Fruit fly (Drosophila melanogaster): ENCODE data around the gene CG3662.

Gene CG3662

dm6 chr2L:821242-821985, at the start of gene CG3662:
Gene CG3662 (plus strand): TSS chr2L:821289.
- TF ChIP-seq Myc (optimal IDR thresholded peaks at IDR 0.05) (no peak), Sin3A (optimal IDR thresholded peaks at IDR 0.05) (no peak), insv (optimal IDR thresholded peaks at IDR 0.05) (no peak), psq (optimal IDR thresholded peaks at IDR 0.05) (no peak), ttk (optimal IDR thresholded peaks at IDR 0.05) (no peak), h (optimal IDR thresholded peaks at IDR 0.05) (no peak)

- TF ChIP-seq insv (optimal IDR thresholded peaks at IDR 0.05) (no peak), ttk (optimal IDR thresholded peaks at IDR 0.05) (no peak), h (optimal IDR thresholded peaks at IDR 0.05) (no peak)
Observed at dm6 chr2L:773247-773646, 47.8 kb upstream of the CG3662 start, which contains the start of gene CG12506. Gene CG12506 (plus strand): TSS chr2L:773547.

dm6 chr2L:776236-776635, 44.9 kb upstream of the CG3662 start, which contains the start of gene CG13946:
Gene CG13946 (plus strand): TSS chr2L:776536.
- TF ChIP-seq psq (optimal IDR thresholded peaks at IDR 0.05) (no peak), h (optimal IDR thresholded peaks at IDR 0.05) (no peak), ttk (optimal IDR thresholded peaks at IDR 0.05) (no peak), insv (optimal IDR thresholded peaks at IDR 0.05) (no peak), Myc (optimal IDR thresholded peaks at IDR 0.05) (no peak)

- TF ChIP-seq Sin3A (optimal IDR thresholded peaks at IDR 0.05) (no peak), insv (optimal IDR thresholded peaks at IDR 0.05) (no peak), psq (optimal IDR thresholded peaks at IDR 0.05) (no peak), ttk (optimal IDR thresholded peaks at IDR 0.05) (no peak), Myc (optimal IDR thresholded peaks at IDR 0.05) (no peak)
Observed at dm6 chr2L:779123-779584, 41.9 kb upstream of the CG3662 start, which contains the start of gene CG13947. Gene CG13947 (plus strand): TSS chr2L:779173.

dm6 chr2L:780182-780581, 40.9 kb upstream of the CG3662 start, which contains the start of gene Gr21a:
Gene Gr21a (plus strand): TSS chr2L:780482.
- TF ChIP-seq insv (optimal IDR thresholded peaks at IDR 0.05), result no peak
- no peak for TF ChIP-seq h (optimal IDR thresholded peaks at IDR 0.05)
- no peak for TF ChIP-seq Sin3A (optimal IDR thresholded peaks at IDR 0.05)
- no peak for TF ChIP-seq ttk (optimal IDR thresholded peaks at IDR 0.05)
- TF ChIP-seq Myc (optimal IDR thresholded peaks at IDR 0.05), result no peak
- no peak for TF ChIP-seq psq (optimal IDR thresholded peaks at IDR 0.05)

dm6 chr2L:780851-781250, 40.2 kb upstream of the CG3662 start:
- TF ChIP-seq ttk (optimal IDR thresholded peaks at IDR 0.05) (no peak), Sin3A (optimal IDR thresholded peaks at IDR 0.05) (no peak), psq (optimal IDR thresholded peaks at IDR 0.05) (no peak), Myc (optimal IDR thresholded peaks at IDR 0.05) (no peak), h (optimal IDR thresholded peaks at IDR 0.05) (no peak), insv (optimal IDR thresholded peaks at IDR 0.05) (no peak)

- TF ChIP-seq Myc (optimal IDR thresholded peaks at IDR 0.05), result no peak
- no peak for TF ChIP-seq insv (optimal IDR thresholded peaks at IDR 0.05)
Observed at dm6 chr2L:784036-784435, 37.1 kb upstream of the CG3662 start, which contains the start of gene CG3544. Gene CG3544 (plus strand): TSS chr2L:784336.

- no peak for TF ChIP-seq Sin3A (optimal IDR thresholded peaks at IDR 0.05)
- TF ChIP-seq psq (optimal IDR thresholded peaks at IDR 0.05), result no peak
- no peak for TF ChIP-seq Myc (optimal IDR thresholded peaks at IDR 0.05)
Observed at dm6 chr2L:789966-790365, 31.1 kb upstream of the CG3662 start.

dm6 chr2L:790698-791097, 30.4 kb upstream of the CG3662 start, which contains the start of gene Pkg21D:
Gene Pkg21D (minus strand): TSS chr2L:790798.
- no peak for TF ChIP-seq Sin3A (optimal IDR thresholded peaks at IDR 0.05)
- no peak for TF ChIP-seq ttk (optimal IDR thresholded peaks at IDR 0.05)
- TF ChIP-seq psq (optimal IDR thresholded peaks at IDR 0.05), result no peak
- TF ChIP-seq insv (optimal IDR thresholded peaks at IDR 0.05), result no peak
- no peak for TF ChIP-seq Myc (optimal IDR thresholded peaks at IDR 0.05)
- no peak for TF ChIP-seq h (optimal IDR thresholded peaks at IDR 0.05)

- TF ChIP-seq insv (optimal IDR thresholded peaks at IDR 0.05) (no peak), h (optimal IDR thresholded peaks at IDR 0.05) (no peak), Myc (optimal IDR thresholded peaks at IDR 0.05) (no peak)
Observed at dm6 chr2L:810277-810676, 10.8 kb upstream of the CG3662 start, which contains the start of gene Nnf1b. Gene Nnf1b (plus strand): TSS chr2L:810577.

dm6 chr2L:811405-811804, 9.7 kb upstream of the CG3662 start, which contains the start of gene Dbp21E2:
Gene Dbp21E2 (plus strand): TSS chr2L:811584.
- no peak for TF ChIP-seq insv (optimal IDR thresholded peaks at IDR 0.05)
- TF ChIP-seq Sin3A (optimal IDR thresholded peaks at IDR 0.05), result no peak
- TF ChIP-seq psq (optimal IDR thresholded peaks at IDR 0.05), result no peak
- no peak for TF ChIP-seq Myc (optimal IDR thresholded peaks at IDR 0.05)
- no peak for TF ChIP-seq ttk (optimal IDR thresholded peaks at IDR 0.05)
- TF ChIP-seq h (optimal IDR thresholded peaks at IDR 0.05), result no peak

dm6 chr2L:815785-816389, 5.2 kb upstream of the CG3662 start, which contains the start of the genes Saf6 and Pex12:
Gene Saf6 (minus strand): TSS chr2L:815950.
Gene Pex12 (plus strand): TSS chr2L:815993.
- no peak for TF ChIP-seq ttk (optimal IDR thresholded peaks at IDR 0.05)
- no peak for TF ChIP-seq h (optimal IDR thresholded peaks at IDR 0.05)
- TF ChIP-seq Myc (optimal IDR thresholded peaks at IDR 0.05), result no peak
- TF ChIP-seq Sin3A (optimal IDR thresholded peaks at IDR 0.05), result no peak
- no peak for TF ChIP-seq insv (optimal IDR thresholded peaks at IDR 0.05)
- TF ChIP-seq psq (optimal IDR thresholded peaks at IDR 0.05), result no peak

Data from Kc167 (cell line).